Worm (Caenorhabditis elegans): Measurements from ENCODE around the gene K02G10.15.

- TF ChIP-seq B0035.1 (tag; optimal IDR thresholded peaks at IDR 0.05), result no peak
- TF ChIP-seq ama-1 (optimal IDR thresholded peaks at IDR 0.05), result no peak
- no peak for TF ChIP-seq ama-1 (GFP tag; optimal IDR thresholded peaks at IDR 0.05)
- TF ChIP-seq mes-4 (tag; optimal IDR thresholded peaks at IDR 0.05), result no peak
- no peak for TF ChIP-seq hsf-1 (GFP tag; IDR thresholded peaks at IDR 0.05)
- TF ChIP-seq ceh-58 (GFP tag; IDR thresholded peaks at IDR 0.05), result no peak
- no peak for TF ChIP-seq athp-1 (tag; optimal IDR thresholded peaks at IDR 0.05)
- TF ChIP-seq pha-4 (tag; optimal IDR thresholded peaks at IDR 0.05), result no peak
- no peak for TF ChIP-seq ccch-3 (GFP tag; optimal IDR thresholded peaks at IDR 0.05)
- no peak for TF ChIP-seq tbx-9 (tag; optimal IDR thresholded peaks at IDR 0.05; ENCODE audit: borderline replicate concordance)
- no peak for TF ChIP-seq nhr-90 (tag; optimal IDR thresholded peaks at IDR 0.05)
- no peak for TF ChIP-seq F33H1.4 (GFP tag; IDR thresholded peaks at IDR 0.05)
Measured at ce11 chrX:4654057-4654456, 28.5 kb downstream of the K02G10.15 start, which contains the start of gene ceh-1.
